Worm (Caenorhabditis elegans): ENCODE data around the gene C16A3.6.

- TF ChIP-seq nhr-11 (tag; optimal IDR thresholded peaks at IDR 0.05), result no peak
- TF ChIP-seq elt-3 (tag; optimal IDR thresholded peaks at IDR 0.05), result no peak
- TF ChIP-seq ama-1 (optimal IDR thresholded peaks at IDR 0.05), result no peak
- no peak for TF ChIP-seq sem-4 (tag; optimal IDR thresholded peaks at IDR 0.05)
- TF ChIP-seq fos-1 (tag; optimal IDR thresholded peaks at IDR 0.05), result no peak
- no peak for TF ChIP-seq blmp-1 (tag; optimal IDR thresholded peaks at IDR 0.05; ENCODE audit: insufficient read depth)
Measured at ce11 chrIII:6343229-6343628, 35.8 kb upstream of the C16A3.6 start, which contains the start of gene C56G2.9.
